Fruit fly (Drosophila melanogaster) whole organism, prepupa: Measurements from ENCODE around the gene Rfx.

Experiments used
- CG10631 ChIP-seq: fragments of 200-800 bp; sonication (Bioruptor generic); optimal IDR thresholded peaks from 2 replicates; lab custom pipeline; 2016; ENCODE audit warnings: missing biosample characterization, missing genetic modification characterization
- CG11762 ChIP-seq: fragments of 200-800 bp; sonication (Bioruptor generic); optimal IDR thresholded peaks from 3 replicates; lab custom pipeline; 2016; ENCODE audit warnings: missing biosample characterization, missing genetic modification characterization; ENCODE audit not compliant: insufficient read depth
- CG15336 ChIP-seq: fragments of 200-800 bp; sonication (Bioruptor generic); IDR thresholded peaks from 2 replicates; pipeline ENCODE4 v1.3.6; 2022; ENCODE audit warnings: missing biosample characterization, missing genetic modification characterization
- CG1621 ChIP-seq: fragments of 200-800 bp; sonication (Bioruptor generic); optimal IDR thresholded peaks from 3 replicates; lab custom pipeline; 2018; ENCODE audit warnings: missing biosample characterization, mild to moderate bottlenecking, missing genetic modification characterization
- CG31627 ChIP-seq: fragments of 200-800 bp; sonication (Bioruptor generic); optimal IDR thresholded peaks from 3 replicates; lab custom pipeline; 2016; ENCODE audit warnings: missing biosample characterization, missing genetic modification characterization
- CG32006 ChIP-seq: fragments of 200-800 bp; sonication (Bioruptor generic); optimal IDR thresholded peaks from 3 replicates; lab custom pipeline; 2017; ENCODE audit warnings: missing biosample characterization, mild to moderate bottlenecking, missing genetic modification characterization
- CG3919 ChIP-seq: fragments of 200-800 bp; sonication (Bioruptor generic); optimal IDR thresholded peaks from 3 replicates; lab custom pipeline; 2016; ENCODE audit warnings: missing biosample characterization, missing genetic modification characterization
- CG6163 ChIP-seq: fragments of 200-800 bp; sonication (Bioruptor generic); IDR thresholded peaks from 3 replicates; pipeline ENCODE4 v1.3.6; 2022; ENCODE audit warnings: missing biosample characterization, missing genetic modification characterization
- CG6276 ChIP-seq: fragments of 200-800 bp; sonication (Bioruptor generic); optimal IDR thresholded peaks from 2 replicates; lab custom pipeline; 2017; ENCODE audit warnings: missing biosample characterization, mild to moderate bottlenecking, missing genetic modification characterization
- CG6808 ChIP-seq: fragments of 200-800 bp; sonication (Bioruptor generic); optimal IDR thresholded peaks from 3 replicates; lab custom pipeline; 2017; ENCODE audit warnings: missing biosample characterization, missing genetic modification characterization, mild to moderate bottlenecking, moderate library complexity, missing genetic modification reagents
- CG8119 ChIP-seq: fragments of 200-800 bp; sonication (Bioruptor generic); IDR thresholded peaks from 3 replicates; pipeline ENCODE4 v1.3.6; 2022; ENCODE audit warnings: missing biosample characterization, missing genetic modification characterization
- Eip78C ChIP-seq: fragments of 200-800 bp; sonication (Bioruptor generic); peaks from one replicate; lab custom pipeline; 2016; ENCODE audit warnings: missing biosample characterization, missing genetic modification characterization
- Eip93F ChIP-seq: fragments of 200-800 bp; sonication (Bioruptor generic); optimal IDR thresholded peaks from 2 replicates; lab custom pipeline; 2016; ENCODE audit warnings: missing biosample characterization, mild to moderate bottlenecking, missing genetic modification characterization
- Ets21C ChIP-seq: fragments of 200-800 bp; sonication (Bioruptor generic); optimal IDR thresholded peaks from 3 replicates; lab custom pipeline; 2016; ENCODE audit warnings: missing biosample characterization, missing genetic modification characterization
- Ets96B ChIP-seq: fragments of 200-800 bp; optimal IDR thresholded peaks from 2 replicates; lab custom pipeline; 2019; ENCODE audit warnings: missing biosample characterization, mild to moderate bottlenecking, missing genetic modification characterization, moderate library complexity
- Lpt ChIP-seq: fragments of 200-800 bp; sonication (Bioruptor generic); optimal IDR thresholded peaks from 3 replicates; lab custom pipeline; 2016; ENCODE audit warnings: missing biosample characterization, missing genetic modification characterization
- OdsH ChIP-seq: fragments of 200-800 bp; sonication (Bioruptor generic); optimal IDR thresholded peaks from 3 replicates; lab custom pipeline; 2016; ENCODE audit warnings: missing biosample characterization, missing genetic modification characterization
- Smox ChIP-seq: fragments of 200-800 bp; sonication (Bioruptor generic); optimal IDR thresholded peaks from 3 replicates; lab custom pipeline; 2016; ENCODE audit warnings: missing biosample characterization, missing genetic modification characterization
- Sox15 ChIP-seq: fragments of 200-800 bp; sonication (Bioruptor generic); optimal IDR thresholded peaks from 3 replicates; lab custom pipeline; 2016; ENCODE audit warnings: missing biosample characterization, missing genetic modification characterization
- achi ChIP-seq: fragments of 200-800 bp; sonication (Bioruptor generic); optimal IDR thresholded peaks from 3 replicates; lab custom pipeline; 2016; ENCODE audit warnings: missing biosample characterization, missing genetic modification characterization
- dac ChIP-seq: fragments of 200-800 bp; sonication (Bioruptor generic); optimal IDR thresholded peaks from 2 replicates; lab custom pipeline; 2017; ENCODE audit warnings: missing biosample characterization, mild to moderate bottlenecking, missing genetic modification characterization
- esn ChIP-seq: fragments of 200-800 bp; sonication (Bioruptor generic); optimal IDR thresholded peaks from 2 replicates; lab custom pipeline; 2016; ENCODE audit warnings: missing biosample characterization, mild to moderate bottlenecking, missing genetic modification characterization, moderate library complexity
- lz ChIP-seq: fragments of 200-800 bp; sonication (Bioruptor generic); optimal IDR thresholded peaks from 3 replicates; lab custom pipeline; 2016; ENCODE audit warnings: missing biosample characterization, missing genetic modification characterization
- net ChIP-seq: fragments of 200-800 bp; sonication (Bioruptor generic); optimal IDR thresholded peaks from 3 replicates; lab custom pipeline; 2016; ENCODE audit warnings: missing biosample characterization, missing genetic modification characterization
- spab ChIP-seq: fragments of 200-800 bp; sonication (Bioruptor generic); optimal IDR thresholded peaks from 2 replicates; lab custom pipeline; 2017; ENCODE audit warnings: missing biosample characterization, mild to moderate bottlenecking, missing genetic modification characterization, missing genetic modification reagents
- svp ChIP-seq: fragments of 200-800 bp; sonication (Bioruptor generic); peaks from one replicate; lab custom pipeline; 2016; ENCODE audit warnings: missing biosample characterization, missing genetic modification characterization
- vri ChIP-seq: fragments of 200-800 bp; sonication (Bioruptor generic); optimal IDR thresholded peaks from 3 replicates; lab custom pipeline; 2016; ENCODE audit warnings: missing biosample characterization, mild to moderate bottlenecking, missing genetic modification characterization

The Rfx gene

dm6 chr3R:10411752-10412549, 34.1 kb upstream of the Rfx start (continued):
- TF ChIP-seq CG6808 (GFP tag; lab: Kevin White, UChicago), result no peak
- TF ChIP-seq, all 60 proteins: peak for 10

dm6 chr3R:10407658-10408057, 29.8 kb upstream of the Rfx start:
- TF ChIP-seq Lpt (GFP tag; lab: Kevin White, UChicago) (no peak), Ets96B (tag; lab: Kevin White, UChicago) (no peak), CG10631 (no peak), CG32006 (GFP tag; lab: Kevin White, UChicago) (no peak), vri (GFP tag; lab: Kevin White, UChicago) (no peak), CG11762 (no peak), Smox (GFP tag; lab: Kevin White, UChicago) (no peak)

- TF ChIP-seq net (GFP tag; lab: Kevin White, UChicago) (no peak), lz (GFP tag; lab: Kevin White, UChicago) (peak; percentile 24), esn (peak; percentile 43)
Observed at dm6 chr3R:10407066-10407465, 29.2 kb upstream of the Rfx start, which contains the start of gene CG6325. CG6325 (minus strand) TSS chr3R:10407285.

- peak; percentile 97 for TF ChIP-seq svp
- TF ChIP-seq CG3919 (GFP tag; lab: Kevin White, UChicago), result no peak
- TF ChIP-seq CG31627 (GFP tag; lab: Kevin White, UChicago), result no peak
- TF ChIP-seq CG6276 (GFP tag; lab: Kevin White, UChicago), result no peak
- no peak for TF ChIP-seq CG15336
- no peak for TF ChIP-seq Ets21C
- no peak for TF ChIP-seq lz (GFP tag; lab: Kevin White, UChicago)
- TF ChIP-seq, all 60 proteins: peak for 1
Observed at dm6 chr3R:10403940-10404339, 26.1 kb upstream of the Rfx start.

dm6 chr3R:10400732-10401131, 22.9 kb upstream of the Rfx start, which contains the start of gene mthl11:
mthl11 (plus strand) TSS chr3R:10401032.
- TF ChIP-seq achi (GFP tag; lab: Kevin White, UChicago), result no peak
- no peak for TF ChIP-seq CG8119 (GFP tag; lab: Robert Waterston, UW)
- TF ChIP-seq Eip93F (GFP tag; lab: Kevin White, UChicago), result no peak
- no peak for TF ChIP-seq OdsH (GFP tag; lab: Kevin White, UChicago)
- no peak for TF ChIP-seq Ets21C
- no peak for TF ChIP-seq net (GFP tag; lab: Kevin White, UChicago)
- no peak for TF ChIP-seq dac
- no peak for TF ChIP-seq esn
- no peak for TF ChIP-seq Sox15 (GFP tag; lab: Kevin White, UChicago)
- no peak for TF ChIP-seq Ets96B (tag; lab: Kevin White, UChicago)
- TF ChIP-seq lz (GFP tag; lab: Kevin White, UChicago), result no peak
- TF ChIP-seq CG6163 (GFP tag; lab: Robert Waterston, UW), result no peak

dm6 chr3R:10395233-10395815, 17.5 kb upstream of the Rfx start:
- no peak for TF ChIP-seq spab (GFP tag; lab: Kevin White, UChicago)
- TF ChIP-seq Eip78C, result no peak
- TF ChIP-seq, all 60 proteins: peak for 0

dm6 chr3R:10394368-10394770, 16.5 kb upstream of the Rfx start:
- TF ChIP-seq CG1621 (tag; lab: Kevin White, UChicago), result no peak
- peak; percentile 50 for TF ChIP-seq vri (GFP tag; lab: Kevin White, UChicago)
